Fruit fly (Drosophila melanogaster) whole organism, wandering third instar larva: ENCODE measurements around the gene mRpL23.

Source experiments
- CrebA ChIP-seq: fragments of 200-800 bp; sonication (Bioruptor generic); optimal IDR thresholded peaks from 2 replicates; lab custom pipeline; 2016; ENCODE audit warnings: missing biosample characterization, mild to moderate bottlenecking, missing genetic modification characterization, borderline replicate concordance
- Hr78 ChIP-seq: fragments of >200 bp; optimal IDR thresholded peaks from 2 replicates; lab custom pipeline; 2017; ENCODE audit warnings: missing biosample characterization, missing genetic modification characterization
- Hr83 ChIP-seq: fragments of 200-300 bp; sonication (Bioruptor generic); optimal IDR thresholded peaks from 2 replicates; lab custom pipeline; 2016; ENCODE audit warnings: missing biosample characterization, mild to moderate bottlenecking, missing genetic modification characterization, moderate library complexity; ENCODE audit not compliant: poor library complexity, severe bottlenecking
- Myc ChIP-seq: fragments of >200 bp; optimal IDR thresholded peaks from 2 replicates; lab custom pipeline; 2017
- OdsH ChIP-seq: fragments of 200-800 bp; sonication (Bioruptor generic); optimal IDR thresholded peaks from 2 replicates; lab custom pipeline; 2016; ENCODE audit warnings: missing biosample characterization, mild to moderate bottlenecking, missing genetic modification characterization
- Rel ChIP-seq, 2 experiments: fragments of 200-800 bp; sonication (Bioruptor generic) in 1 of 2; optimal IDR thresholded peaks; 2 replicates in 1 of 2; 3 replicates in 1 of 2; lab custom pipeline; 2016 to 2019; ENCODE audit warnings: mild to moderate bottlenecking in 2 of 2, missing biosample characterization in 2 of 2, missing genetic modification characterization in 2 of 2, moderate library complexity in 1 of 2
- Sp1 ChIP-seq: fragments of 200-800 bp; sonication (Bioruptor generic); optimal IDR thresholded peaks from 3 replicates; lab custom pipeline; 2019; ENCODE audit warnings: missing biosample characterization, mild to moderate bottlenecking, missing genetic modification characterization, moderate library complexity
- foxo ChIP-seq, 2 experiments: fragments of 200-800 bp; sonication (Bioruptor generic); optimal IDR thresholded peaks; 2 replicates in 1 of 2; 3 replicates in 1 of 2; lab custom pipeline; 2016 to 2017; ENCODE audit warnings: missing biosample characterization in 2 of 2, missing genetic modification characterization in 2 of 2
- lola ChIP-seq: fragments of >200 bp; optimal IDR thresholded peaks from 2 replicates; lab custom pipeline; 2017; ENCODE audit warnings: missing biosample characterization, missing genetic modification characterization
- pan ChIP-seq: fragments of >200 bp; optimal IDR thresholded peaks from 2 replicates; lab custom pipeline; 2017
- usp ChIP-seq: fragments of >200 bp; optimal IDR thresholded peaks from 2 replicates; lab custom pipeline; 2017; ENCODE audit warnings: missing biosample characterization, missing genetic modification characterization

dm6 chr3L:2417399-2418040 lies 44.0 kb upstream of the mRpL23 start:
- TF ChIP-seq OdsH (GFP tag; lab: Kevin White, UChicago) (peak; percentile 91), Sp1 (peak; percentile 96), usp (no peak), pan (lab: Kevin White, UChicago) (no peak), Hr78 (GFP tag; lab: Kevin White, UChicago) (no peak), Myc (lab: Kevin White, UChicago) (no peak), Rel (GFP tag; optimal IDR thresholded peaks at IDR 0.05; lab: Kevin White, UChicago) (peak; percentile 70), Rel (tag; optimal IDR thresholded peaks at IDR 0.05; lab: Kevin White, UChicago) (peak; percentile 23), foxo (GFP tag; optimal IDR thresholded peaks at IDR 0.05; lab: Kevin White, UChicago) (peak in 1 of 2 experiments; percentile 93), lola (GFP tag; lab: Kevin White, UChicago) (no peak), Hr83 (GFP tag; lab: Kevin White, UChicago) (peak; percentile 43), CrebA (GFP tag; lab: Kevin White, UChicago) (no peak)
